Fruit fly (Drosophila melanogaster) whole organism: ENCODE results near the gene CG31798.

Experiments
- CG8478 ChIP-seq: fragments of >200 bp; optimal IDR thresholded peaks from 2 replicates; lab custom pipeline; 2018; ENCODE audit warnings: inconsistent platforms
- Dll ChIP-seq: fragments of >200 bp; optimal IDR thresholded peaks from 2 replicates; lab custom pipeline; 2017
- EcR ChIP-seq, 2 experiments: fragments of >200 bp; optimal IDR thresholded peaks; 2 replicates each; lab custom pipeline; 2017; ENCODE audit warnings: missing biosample characterization in 2 of 2, missing genetic modification characterization in 2 of 2, missing genetic modification reagents in 2 of 2
- pan ChIP-seq: fragments of >200 bp; optimal IDR thresholded peaks from 2 replicates; lab custom pipeline; 2017
- psq ChIP-seq: fragments of >200 bp; optimal IDR thresholded peaks from 2 replicates; lab custom pipeline; 2017
- usp ChIP-seq: fragments of >200 bp; optimal IDR thresholded peaks from 2 replicates; lab custom pipeline; 2017; ENCODE audit warnings: missing biosample characterization, missing genetic modification characterization, mixed read lengths

Gene CG31798

DNA sequence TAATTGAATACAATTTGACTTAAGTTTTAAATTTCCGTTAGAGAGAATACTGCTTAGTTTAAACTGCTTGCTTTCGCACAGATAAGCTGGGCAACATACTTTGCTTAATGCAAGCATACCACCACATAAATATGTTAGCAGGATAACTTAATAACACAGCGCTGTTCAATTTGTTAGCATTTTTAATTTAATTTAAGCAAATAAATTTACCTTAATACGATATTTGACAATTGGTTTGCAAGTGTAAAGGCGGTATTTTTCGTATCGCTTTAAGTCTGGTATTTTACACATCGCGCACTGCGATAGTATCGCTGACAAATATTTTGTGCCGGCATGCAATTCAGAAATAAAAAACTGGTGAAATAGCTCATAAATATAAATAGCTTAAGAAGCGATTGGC lies 36.4 kb downstream of the CG31798 start, which contains the start of gene RtcB:
TSS of gene RtcB (plus strand) at position 301 of the 400 bp plus-strand sequence.
- TF ChIP-seq psq (lab: Kevin White, UChicago) (no peak), EcR (GFP tag; optimal IDR thresholded peaks at IDR 0.05; lab: Kevin White, UChicago) (no peak), pan (lab: Kevin White, UChicago) (no peak), CG8478 (no peak), usp (GFP tag; lab: Kevin White, UChicago) (no peak), Dll (lab: Kevin White, UChicago) (no peak)

- no peak for TF ChIP-seq usp (GFP tag; lab: Kevin White, UChicago)
- no peak for TF ChIP-seq pan (lab: Kevin White, UChicago)
- no peak for TF ChIP-seq CG8478
- no peak for TF ChIP-seq EcR (GFP tag; optimal IDR thresholded peaks at IDR 0.05; lab: Kevin White, UChicago)
- TF ChIP-seq psq (lab: Kevin White, UChicago): no peak
- TF ChIP-seq Dll (lab: Kevin White, UChicago): no peak
These were observed 38.6 kb downstream of the CG31798 start, which contains the start of gene Rab9 for dm6 chr2L:19432424-19433015. TSS of gene Rab9 (plus strand) at chr2L:19432574.

dm6 chr2L:19433292-19433691 lies 39.3 kb downstream of the CG31798 start:
- TF ChIP-seq pan (lab: Kevin White, UChicago) (no peak), EcR (GFP tag; optimal IDR thresholded peaks at IDR 0.05; lab: Kevin White, UChicago) (no peak), psq (lab: Kevin White, UChicago) (no peak), CG8478 (no peak), usp (GFP tag; lab: Kevin White, UChicago) (no peak), Dll (lab: Kevin White, UChicago) (no peak)

dm6 chr2L:19434260-19434659 lies 40.3 kb downstream of the CG31798 start:
- TF ChIP-seq usp (GFP tag; lab: Kevin White, UChicago) (no peak), EcR (GFP tag; optimal IDR thresholded peaks at IDR 0.05; lab: Kevin White, UChicago) (no peak), pan (lab: Kevin White, UChicago) (no peak), Dll (lab: Kevin White, UChicago) (no peak), CG8478 (no peak), psq (lab: Kevin White, UChicago) (no peak)

- no peak for TF ChIP-seq psq (lab: Kevin White, UChicago)
- TF ChIP-seq usp (GFP tag; lab: Kevin White, UChicago): no peak
- no peak for TF ChIP-seq CG8478
These were observed 45.0 kb downstream of the CG31798 start for dm6 chr2L:19438685-19439597.

DNA sequence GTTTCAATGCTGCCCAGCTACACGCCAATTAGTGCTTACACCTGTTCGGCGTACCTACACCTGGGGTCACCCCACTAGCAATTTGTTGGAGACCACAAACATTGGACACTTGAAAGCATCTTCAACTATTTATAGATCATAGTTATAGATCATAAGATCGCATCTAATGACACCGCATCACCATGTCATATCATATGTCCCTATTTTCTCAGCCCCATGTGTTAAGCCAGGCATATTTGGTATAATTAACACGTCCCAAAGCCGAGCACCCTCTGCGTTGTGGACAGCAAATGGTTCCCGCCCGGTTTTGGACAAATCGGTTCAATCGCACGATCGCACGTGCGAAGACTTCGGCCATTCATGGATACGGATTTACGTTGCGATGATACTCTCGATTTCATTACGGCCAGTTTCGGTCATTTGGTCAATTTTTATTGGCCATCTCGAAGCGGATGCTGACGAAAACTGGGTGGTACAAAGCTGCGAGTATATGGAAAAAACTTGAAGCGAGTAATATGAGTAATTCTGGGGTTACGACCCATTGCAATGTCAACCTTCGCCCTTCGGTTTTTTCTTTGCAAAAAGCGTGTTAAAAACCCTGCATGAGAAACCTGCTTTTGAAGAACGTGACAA lies 45.8 kb downstream of the CG31798 start:
- TF ChIP-seq usp (GFP tag; lab: Kevin White, UChicago) (no peak), pan (lab: Kevin White, UChicago) (no peak), CG8478 (no peak), Dll (lab: Kevin White, UChicago) (no peak), EcR (GFP tag; optimal IDR thresholded peaks at IDR 0.05; lab: Kevin White, UChicago) (no peak)

dm6 chr2L:19440285-19440684 lies 46.3 kb downstream of the CG31798 start:
- TF ChIP-seq usp (GFP tag; lab: Kevin White, UChicago) (no peak), Dll (lab: Kevin White, UChicago) (no peak), psq (lab: Kevin White, UChicago) (no peak), pan (lab: Kevin White, UChicago) (no peak), CG8478 (no peak), EcR (GFP tag; optimal IDR thresholded peaks at IDR 0.05; lab: Kevin White, UChicago) (no peak)

- TF ChIP-seq pan (lab: Kevin White, UChicago): no peak
- peak in 1 of 2 experiments; percentile 75 for TF ChIP-seq EcR (GFP tag; optimal IDR thresholded peaks at IDR 0.05; lab: Kevin White, UChicago)
These were observed 46.8 kb downstream of the CG31798 start for dm6 chr2L:19440732-19441131.

DNA sequence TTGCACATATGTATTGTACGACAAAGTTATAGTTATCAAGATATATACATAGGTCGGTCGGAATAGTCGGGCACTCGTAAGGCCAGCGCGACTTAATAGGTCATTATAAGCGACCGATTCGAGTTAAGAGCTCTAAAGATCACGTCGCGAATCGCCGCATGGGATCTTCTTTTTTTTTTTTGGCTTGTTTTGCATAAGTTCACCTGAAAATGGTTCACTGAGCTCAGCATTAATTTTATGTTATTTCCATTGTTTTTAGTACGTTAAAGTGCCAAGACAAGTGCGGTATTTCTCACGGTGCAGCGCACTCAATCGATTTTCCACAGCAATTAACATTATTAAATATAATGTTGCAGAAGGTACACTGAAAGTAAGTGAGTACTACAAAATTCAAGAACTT lies 47.4 kb downstream of the CG31798 start:
- TF ChIP-seq psq (lab: Kevin White, UChicago): no peak
- no peak for TF ChIP-seq EcR (GFP tag; optimal IDR thresholded peaks at IDR 0.05; lab: Kevin White, UChicago)
- no peak for TF ChIP-seq pan (lab: Kevin White, UChicago)
- TF ChIP-seq Dll (lab: Kevin White, UChicago): no peak
- no peak for TF ChIP-seq usp (GFP tag; lab: Kevin White, UChicago)
- no peak for TF ChIP-seq CG8478

- no peak for TF ChIP-seq CG8478
- TF ChIP-seq psq (lab: Kevin White, UChicago): no peak
- no peak for TF ChIP-seq usp (GFP tag; lab: Kevin White, UChicago)
- no peak for TF ChIP-seq EcR (GFP tag; optimal IDR thresholded peaks at IDR 0.05; lab: Kevin White, UChicago)
- TF ChIP-seq Dll (lab: Kevin White, UChicago): no peak
- no peak for TF ChIP-seq pan (lab: Kevin White, UChicago)
These were observed 47.8 kb downstream of the CG31798 start, which contains the start of gene RanGAP for dm6 chr2L:19441791-19442190. TSS of gene RanGAP (plus strand) at chr2L:19441959.

dm6 chr2L:19442627-19443026 lies 48.7 kb downstream of the CG31798 start, which contains the start of gene CG10237:
TSS of gene CG10237 (minus strand) at chr2L:19442727.
- TF ChIP-seq CG8478 (no peak), pan (lab: Kevin White, UChicago) (no peak), EcR (GFP tag; optimal IDR thresholded peaks at IDR 0.05; lab: Kevin White, UChicago) (no peak), Dll (lab: Kevin White, UChicago) (no peak), psq (lab: Kevin White, UChicago) (no peak), usp (GFP tag; lab: Kevin White, UChicago) (no peak)
